Worm (Caenorhabditis elegans) whole organism, L2 larva: Measurements from ENCODE around the gene attf-5.

Experiments
- ama-1 ChIP-seq: fragments of 150-350 bp; optimal IDR thresholded peaks from 2 replicates; lab custom pipeline; 2018; ENCODE audit warnings: inconsistent platforms
- lin-13 ChIP-seq: fragments of 150-350 bp; optimal IDR thresholded peaks from 2 replicates; lab custom pipeline; 2014; ENCODE audit warnings: missing biosample characterization, missing genetic modification reagents, missing genetic modification characterization
- mdl-1 ChIP-seq, 2 experiments: fragments of 150-350 bp in 1 of 2; sonication (generic microtip) in 1 of 2; optimal IDR thresholded peaks; 2 replicates each; lab custom pipeline; 2017; ENCODE audit warnings: missing biosample characterization in 2 of 2, missing genetic modification characterization in 2 of 2
- peb-1 ChIP-seq: fragments of 150-350 bp; optimal IDR thresholded peaks from 2 replicates; lab custom pipeline; 2014; ENCODE audit warnings: missing biosample characterization, missing genetic modification characterization

- TF ChIP-seq lin-13 (GFP tag; lab: Kevin White, UChicago), result no peak
- TF ChIP-seq ama-1 (lab: Kevin White, UChicago), result no peak
- no peak for TF ChIP-seq mdl-1 (tag; optimal IDR thresholded peaks at IDR 0.05; lab: Kevin White, UChicago)
- TF ChIP-seq peb-1 (tag; lab: Kevin White, UChicago), result no peak
Observed at ce11 chrX:789848-790247, 1.7 kb downstream of the attf-5 start.
